Fruit fly (Drosophila melanogaster) whole organism, embryonic: ENCODE measurements around the gene CG8142.

Source experiments
- Adf1 ChIP-seq: fragments of 200-800 bp; sonication (Bioruptor generic); IDR thresholded peaks from 2 replicates; pipeline ENCODE4 v1.3.6; 2022; ENCODE audit warnings: missing biosample characterization, missing genetic modification characterization
- CG10267 ChIP-seq: fragments of 200-800 bp; sonication (Bioruptor generic); optimal IDR thresholded peaks from 2 replicates; lab custom pipeline; 2018; ENCODE audit warnings: missing biosample characterization, mild to moderate bottlenecking, missing genetic modification characterization, moderate library complexity
- CG12659 ChIP-seq: fragments of 200-800 bp; sonication (Bioruptor generic); optimal IDR thresholded peaks from 3 replicates; lab custom pipeline; 2017; ENCODE audit warnings: mild to moderate bottlenecking, missing biosample characterization, missing genetic modification reagents, missing genetic modification characterization
- CG13287 ChIP-seq: fragments of 200-800 bp; sonication (Bioruptor generic); IDR thresholded peaks from 2 replicates; pipeline ENCODE4 v1.3.6; 2022; ENCODE audit warnings: missing biosample characterization, missing genetic modification characterization; ENCODE audit not compliant: partially characterized antibody
- CG13894 ChIP-seq: fragments of 200-800 bp; sonication (Bioruptor generic); optimal IDR thresholded peaks from 3 replicates; lab custom pipeline; 2018; ENCODE audit warnings: missing biosample characterization, mild to moderate bottlenecking, missing genetic modification characterization, moderate library complexity
- CG15269 ChIP-seq: fragments of 200-800 bp; sonication (Bioruptor generic); optimal IDR thresholded peaks from 2 replicates; lab custom pipeline; 2018; ENCODE audit warnings: missing biosample characterization, mild to moderate bottlenecking, missing genetic modification characterization, moderate library complexity
- CG17186 ChIP-seq: fragments of 200-800 bp; sonication (Bioruptor generic); optimal IDR thresholded peaks from 3 replicates; lab custom pipeline; 2017; ENCODE audit warnings: missing biosample characterization, missing genetic modification reagents, missing genetic modification characterization
- CG18011 ChIP-seq: fragments of 200-800 bp; sonication (Bioruptor generic); optimal IDR thresholded peaks from 2 replicates; lab custom pipeline; 2017; ENCODE audit warnings: missing biosample characterization, missing genetic modification characterization, mild to moderate bottlenecking, moderate library complexity, missing genotype
- CG1832 ChIP-seq: fragments of 200-800 bp; sonication (Bioruptor generic); optimal IDR thresholded peaks from 2 replicates; lab custom pipeline; 2017; ENCODE audit warnings: missing biosample characterization, mild to moderate bottlenecking, missing genetic modification characterization, inconsistent platforms
- CG31388 ChIP-seq: fragments of 200-800 bp; sonication (Bioruptor generic); optimal IDR thresholded peaks from 2 replicates; lab custom pipeline; 2016; ENCODE audit warnings: missing biosample characterization, missing genetic modification characterization
- CG32767 ChIP-seq: fragments of 200-800 bp; sonication (Bioruptor generic); IDR thresholded peaks from 2 replicates; pipeline ENCODE4 v1.3.6; 2022; ENCODE audit warnings: missing biosample characterization, missing genetic modification characterization
- CG32772 ChIP-seq: fragments of 200-800 bp; sonication (Bioruptor generic); IDR thresholded peaks from 2 replicates; pipeline ENCODE4 v1.3.6; 2022; ENCODE audit warnings: missing biosample characterization, missing genetic modification characterization
- CG34224 ChIP-seq: fragments of 200-800 bp; sonication (Bioruptor generic); IDR thresholded peaks from 3 replicates; pipeline ENCODE4 v1.3.6; 2022; ENCODE audit warnings: missing biosample characterization, missing genetic modification characterization; ENCODE audit not compliant: partially characterized antibody
- CG34376 ChIP-seq: fragments of 200-800 bp; sonication (Bioruptor generic); optimal IDR thresholded peaks from 2 replicates; lab custom pipeline; 2018; ENCODE audit warnings: missing biosample characterization, mild to moderate bottlenecking, missing genetic modification characterization
- CG4854 ChIP-seq: fragments of 200-800 bp; sonication (Bioruptor generic); optimal IDR thresholded peaks from 2 replicates; lab custom pipeline; 2016; ENCODE audit warnings: missing biosample characterization, missing genetic modification characterization, inconsistent platforms
- CG6854 ChIP-seq: fragments of 200-800 bp; sonication (Bioruptor generic); optimal IDR thresholded peaks from 3 replicates; lab custom pipeline; 2017; ENCODE audit warnings: missing biosample characterization, mild to moderate bottlenecking, missing genetic modification characterization
- CHES-1-like ChIP-seq: fragments of 200-800 bp; sonication (Bioruptor generic); optimal IDR thresholded peaks from 2 replicates; lab custom pipeline; 2016; ENCODE audit warnings: missing biosample characterization, missing genetic modification characterization
- Dll ChIP-seq: fragments of 200-800 bp; sonication (Bioruptor generic); IDR thresholded peaks from 4 replicates; pipeline ENCODE4 v1.3.6; 2022; ENCODE audit warnings: missing biosample characterization, missing genetic modification characterization; ENCODE audit not compliant: partially characterized antibody
- Eip74EF ChIP-seq, 2 experiments: fragments of 200-800 bp in 1 of 2; fragments of >200 bp in 1 of 2; sonication (Bioruptor generic) in 1 of 2; optimal IDR thresholded peaks; 2 replicates each; lab custom pipeline; 2017 to 2019; ENCODE audit warnings: missing biosample characterization in 2 of 2, missing genetic modification characterization in 2 of 2, mild to moderate bottlenecking in 1 of 2, moderate library complexity in 1 of 2
- Gug ChIP-seq: fragments of 200-800 bp; sonication (Bioruptor generic); IDR thresholded peaks from 4 replicates; pipeline ENCODE4 v1.3.6; 2022; ENCODE audit warnings: missing biosample characterization, missing genetic modification characterization
- Hr78 ChIP-seq, 2 experiments: fragments of 200-800 bp in 1 of 2; fragments of >200 bp in 1 of 2; sonication (Bioruptor generic) in 1 of 2; optimal IDR thresholded peaks; 2 replicates each; lab custom pipeline; 2017 to 2019; ENCODE audit warnings: missing biosample characterization in 2 of 2, missing genetic modification characterization in 2 of 2, mild to moderate bottlenecking in 1 of 2, moderate library complexity in 1 of 2
- Stat92E ChIP-seq, 3 experiments: fragments of >200 bp in 2 of 3; fragments of 200-800 bp in 1 of 3; sonication (Bioruptor generic) in 1 of 3; optimal IDR thresholded peaks; 2 replicates each; lab custom pipeline; 2017 to 2019; ENCODE audit warnings: missing biosample characterization in 3 of 3, missing genetic modification characterization in 3 of 3, mild to moderate bottlenecking in 1 of 3, moderate library complexity in 1 of 3
- bbx ChIP-seq: fragments of 200-800 bp; sonication (Bioruptor generic); IDR thresholded peaks from 2 replicates; pipeline ENCODE4 v1.3.6; 2022; ENCODE audit warnings: missing biosample characterization, missing genetic modification characterization; ENCODE audit not compliant: partially characterized antibody
- bigmax ChIP-seq: fragments of 200-800 bp; sonication (Bioruptor generic); optimal IDR thresholded peaks from 2 replicates; lab custom pipeline; 2018; ENCODE audit warnings: missing biosample characterization, mild to moderate bottlenecking, missing genetic modification characterization
- br ChIP-seq: fragments of >200 bp; optimal IDR thresholded peaks from 2 replicates; lab custom pipeline; 2017
- bsh ChIP-seq, 2 experiments: fragments of 200-800 bp; sonication (Bioruptor generic); optimal IDR thresholded peaks; 2 replicates each; lab custom pipeline; 2017 to 2018; ENCODE audit warnings: mild to moderate bottlenecking in 2 of 2, missing biosample characterization in 2 of 2, missing genetic modification characterization in 2 of 2, moderate library complexity in 1 of 2
- cg ChIP-seq: fragments of 200-800 bp; sonication (Bioruptor generic); optimal IDR thresholded peaks from 3 replicates; lab custom pipeline; 2019; ENCODE audit warnings: missing biosample characterization, mild to moderate bottlenecking, missing genetic modification characterization, moderate library complexity
- crp ChIP-seq, 2 experiments: fragments of 200-800 bp; sonication (Bioruptor generic); optimal IDR thresholded peaks; 2 replicates in 1 of 2; 3 replicates in 1 of 2; lab custom pipeline; 2017; ENCODE audit warnings: missing biosample characterization in 2 of 2, missing genetic modification characterization in 2 of 2, mild to moderate bottlenecking in 1 of 2, moderate library complexity in 1 of 2
- cwo ChIP-seq: fragments of 200-800 bp; sonication (Bioruptor generic); optimal IDR thresholded peaks from 3 replicates; lab custom pipeline; 2017; ENCODE audit warnings: missing biosample characterization, missing genetic modification characterization, mild to moderate bottlenecking, moderate library complexity, missing genetic modification reagents
- dm ChIP-seq: fragments of 200-800 bp; sonication (Bioruptor generic); optimal IDR thresholded peaks from 3 replicates; lab custom pipeline; 2016; ENCODE audit warnings: missing biosample characterization, missing genetic modification characterization
- dmrt99B ChIP-seq: fragments of 200-800 bp; sonication (Bioruptor generic); optimal IDR thresholded peaks from 2 replicates; lab custom pipeline; 2018; ENCODE audit warnings: missing biosample characterization, mild to moderate bottlenecking, missing genetic modification characterization, moderate library complexity
- dpn ChIP-seq, 2 experiments: fragments of 200-800 bp; sonication (Bioruptor generic); optimal IDR thresholded peaks; 3 replicates each; lab custom pipeline; 2016; ENCODE audit warnings: missing biosample characterization in 2 of 2, missing genetic modification characterization in 2 of 2
- ems ChIP-seq: fragments of 200-800 bp; sonication (Bioruptor generic); optimal IDR thresholded peaks from 3 replicates; lab custom pipeline; 2016; ENCODE audit warnings: missing biosample characterization, missing genetic modification characterization
- ewg ChIP-seq: fragments of 200-800 bp; sonication (Bioruptor generic); optimal IDR thresholded peaks from 3 replicates; lab custom pipeline; 2017; ENCODE audit warnings: mild to moderate bottlenecking, missing biosample characterization, missing genetic modification reagents, missing genetic modification characterization
- exex ChIP-seq: fragments of 200-800 bp; sonication (Bioruptor generic); optimal IDR thresholded peaks from 4 replicates; lab custom pipeline; 2018; ENCODE audit warnings: missing biosample characterization, mild to moderate bottlenecking, missing genetic modification characterization, moderate library complexity
- ftz-f1 ChIP-seq: fragments of 200-800 bp; sonication (Bioruptor generic); optimal IDR thresholded peaks from 2 replicates; lab custom pipeline; 2016; ENCODE audit warnings: missing biosample characterization, missing genetic modification characterization
- h ChIP-seq: fragments of >200 bp; optimal IDR thresholded peaks from 2 replicates; lab custom pipeline; 2017
- inv ChIP-seq: fragments of 200-800 bp; sonication (Bioruptor generic); IDR thresholded peaks from 2 replicates; pipeline ENCODE4 v1.3.6; 2022; ENCODE audit warnings: missing biosample characterization, missing genetic modification characterization; ENCODE audit not compliant: partially characterized antibody
- kay ChIP-seq: fragments of 200-800 bp; sonication (Bioruptor generic); optimal IDR thresholded peaks from 2 replicates; lab custom pipeline; 2016; ENCODE audit warnings: missing biosample characterization, missing genetic modification characterization
- kni ChIP-seq: fragments of 200-800 bp; sonication (Bioruptor generic); optimal IDR thresholded peaks from 3 replicates; lab custom pipeline; 2017; ENCODE audit warnings: mild to moderate bottlenecking, missing biosample characterization, missing genetic modification reagents, missing genetic modification characterization
- mld ChIP-seq: fragments of 200-800 bp; sonication (Bioruptor generic); IDR thresholded peaks from 3 replicates; pipeline ENCODE4 v1.3.6; 2022; ENCODE audit warnings: missing biosample characterization, missing genetic modification characterization; ENCODE audit not compliant: partially characterized antibody
- oc ChIP-seq: fragments of 200-800 bp; sonication (Bioruptor generic); optimal IDR thresholded peaks from 2 replicates; lab custom pipeline; 2018; ENCODE audit warnings: missing biosample characterization, mild to moderate bottlenecking, missing genetic modification characterization, moderate library complexity
- otp ChIP-seq: fragments of 200-800 bp; sonication (Bioruptor generic); IDR thresholded peaks from 3 replicates; pipeline ENCODE4, ENCODE4 v1.3.6; 2022; ENCODE audit warnings: missing biosample characterization, missing genetic modification characterization
- pho ChIP-seq: fragments of 200-800 bp; sonication (Bioruptor generic); optimal IDR thresholded peaks from 2 replicates; lab custom pipeline; 2016; ENCODE audit warnings: missing biosample characterization, missing genetic modification characterization
- ranshi ChIP-seq: fragments of 200-800 bp; sonication (Bioruptor generic); IDR thresholded peaks from 2 replicates; pipeline ENCODE4 v1.3.6; 2022; ENCODE audit warnings: missing biosample characterization, missing genetic modification characterization
- slou ChIP-seq: fragments of 200-800 bp; sonication (Bioruptor generic); optimal IDR thresholded peaks from 3 replicates; lab custom pipeline; 2016; ENCODE audit warnings: missing biosample characterization, missing genetic modification characterization
- sr ChIP-seq: fragments of 200-800 bp; sonication (Bioruptor generic); IDR thresholded peaks from 3 replicates; pipeline ENCODE4 v1.3.6; 2022; ENCODE audit warnings: missing biosample characterization, missing genetic modification characterization
- unc-4 ChIP-seq: fragments of 200-800 bp; sonication (Bioruptor generic); IDR thresholded peaks from 2 replicates; pipeline ENCODE4 v1.3.6; 2022; ENCODE audit warnings: missing biosample characterization, missing genetic modification characterization; ENCODE audit not compliant: partially characterized antibody
- yki ChIP-seq: fragments of >200 bp; optimal IDR thresholded peaks from 3 replicates; lab custom pipeline; 2018

CG8142 gene

dm6 chrX:17878632-17879033 lies 34.1 kb upstream of the CG8142 start (continued):
- TF ChIP-seq ftz-f1 (no peak), Gug (no peak), dmrt99B (tag; lab: Kevin White, UChicago) (no peak), CG32772 (GFP tag; lab: Robert Waterston, UW) (peak; percentile 81), slou (no peak), bigmax (peak; percentile 10), otp (GFP tag; lab: Robert Waterston, UW) (no peak), CG10267 (tag; lab: Kevin White, UChicago) (no peak), kni (peak; percentile 2), CG34376 (GFP tag; lab: Kevin White, UChicago) (no peak), CG32767 (GFP tag; lab: Robert Waterston, UW) (peak; percentile 45; the same call in 1 of the 2 replicates), crp (GFP tag; optimal IDR thresholded peaks at IDR 0.05; lab: Kevin White, UChicago) (peak in 1 of 2 experiments; percentile 66), CG34224 (GFP tag; lab: Robert Waterston, UW) (0 out of 3 replicates have a peak, but pooled peaks have one; percentile 14), pho (GFP tag; lab: Kevin White, UChicago) (no peak), Dll (GFP tag; lab: Robert Waterston, UW) (peak; percentile 10; the same call in 1 of the 4 replicates), CG6854 (GFP tag; lab: Kevin White, UChicago) (no peak), CG31388 (GFP tag; lab: Kevin White, UChicago) (no peak), exex (tag; lab: Kevin White, UChicago) (no peak), mld (GFP tag; lab: Robert Waterston, UW) (no peak), yki (peak; percentile 67), oc (no peak), ranshi (GFP tag; lab: Robert Waterston, UW) (no peak), CG1832 (peak; percentile 34), unc-4 (GFP tag; lab: Robert Waterston, UW) (peak; percentile 36; the same call in 1 of the 2 replicates), Adf1 (GFP tag; lab: Robert Waterston, UW) (peak; percentile 69), CG18011 (GFP tag; lab: Kevin White, UChicago) (no peak), h (no peak), ems (GFP tag; lab: Kevin White, UChicago) (no peak), sr (GFP tag; lab: Robert Waterston, UW) (peak; percentile 79), Hr78 (GFP tag; optimal IDR thresholded peaks at IDR 0.05; lab: Kevin White, UChicago) (peak in 1 of 2 experiments; percentile 85), bbx (GFP tag; lab: Robert Waterston, UW) (peak; percentile 32; the same call in 1 of the 2 replicates), CG4854 (GFP tag; lab: Kevin White, UChicago) (no peak), dm (GFP tag; lab: Kevin White, UChicago) (peak; percentile 26), CG13287 (peak; percentile 35; the same call in 1 of the 2 replicates), ewg (GFP tag; lab: Kevin White, UChicago) (peak; percentile 50), bsh (GFP tag; optimal IDR thresholded peaks at IDR 0.05; lab: Kevin White, UChicago) (no peak), CG15269 (tag; lab: Kevin White, UChicago) (no peak), cg (peak; percentile 91), CG13894 (tag; lab: Kevin White, UChicago) (no peak), CG12659 (GFP tag; lab: Kevin White, UChicago) (no peak), Eip74EF (GFP tag; optimal IDR thresholded peaks at IDR 0.05; lab: Kevin White, UChicago) (no peak), cwo (GFP tag; lab: Kevin White, UChicago) (peak; percentile 86), CHES-1-like (GFP tag; lab: Kevin White, UChicago) (peak; percentile 42), dpn (GFP tag; optimal IDR thresholded peaks at IDR 0.05; lab: Kevin White, UChicago) (no peak), br (lab: Kevin White, UChicago) (no peak), kay (GFP tag; lab: Kevin White, UChicago) (no peak), Stat92E (GFP tag; optimal IDR thresholded peaks at IDR 0.05; lab: Kevin White, UChicago) (no peak), inv (no peak), CG17186 (GFP tag; lab: Kevin White, UChicago) (peak; percentile 56)
